Worm (Caenorhabditis elegans): ENCODE measurements around the gene Y116F11A.3.

Gene Y116F11A.3

ce11 chrV:19767719-19768118, 38.9 kb downstream of the Y116F11A.3 start:
- TF ChIP-seq syd-9 (tag; optimal IDR thresholded peaks at IDR 0.05), result no peak
- peak; percentile 77 for TF ChIP-seq nfya-1 (tag; optimal IDR thresholded peaks at IDR 0.05)
- TF ChIP-seq pha-2 (tag; optimal IDR thresholded peaks at IDR 0.05), result no peak
- TF ChIP-seq ceh-24 (tag; optimal IDR thresholded peaks at IDR 0.05), result no peak
- no peak for TF ChIP-seq pha-4 (tag; optimal IDR thresholded peaks at IDR 0.05)
- TF ChIP-seq ceh-14 (tag; optimal IDR thresholded peaks at IDR 0.05), result no peak

ce11 chrV:19771660-19772059, 42.8 kb downstream of the Y116F11A.3 start, which contains the start of gene M162.15:
TSS of gene M162.15 (minus strand) at chrV:19771760.
- no peak for TF ChIP-seq ceh-18 (tag; optimal IDR thresholded peaks at IDR 0.05)
- TF ChIP-seq pag-3 (tag; optimal IDR thresholded peaks at IDR 0.05; ENCODE audit: borderline replicate concordance), result no peak
- TF ChIP-seq gmeb-2 (tag; optimal IDR thresholded peaks at IDR 0.05), result no peak
- no peak for TF ChIP-seq ceh-48 (tag; optimal IDR thresholded peaks at IDR 0.05)
- no peak for TF ChIP-seq unc-55 (GFP tag; optimal IDR thresholded peaks at IDR 0.05)
- TF ChIP-seq F13H6.1 (tag; optimal IDR thresholded peaks at IDR 0.05), result no peak
- TF ChIP-seq syd-9 (tag; optimal IDR thresholded peaks at IDR 0.05), result no peak
- no peak for TF ChIP-seq unc-42 (tag; optimal IDR thresholded peaks at IDR 0.05)
- no peak for TF ChIP-seq sox-4 (tag; optimal IDR thresholded peaks at IDR 0.05)
- TF ChIP-seq tbx-7 (tag; optimal IDR thresholded peaks at IDR 0.05), result no peak
- no peak for TF ChIP-seq che-1 (tag; optimal IDR thresholded peaks at IDR 0.05)
- TF ChIP-seq ceh-19 (GFP tag; optimal IDR thresholded peaks at IDR 0.05), result no peak
- TF ChIP-seq K09A11.1 (tag; optimal IDR thresholded peaks at IDR 0.05; ENCODE audit: insufficient read depth), result no peak
- TF ChIP-seq hlh-13 (GFP tag; optimal IDR thresholded peaks at IDR 0.05), result no peak
- TF ChIP-seq T23F11.4 (GFP tag; optimal IDR thresholded peaks at IDR 0.05), result no peak
- no peak for TF ChIP-seq eyg-1 (tag; optimal IDR thresholded peaks at IDR 0.05)
- no peak for TF ChIP-seq nfya-1 (tag; optimal IDR thresholded peaks at IDR 0.05)
- TF ChIP-seq madf-2 (tag; optimal IDR thresholded peaks at IDR 0.05), result no peak
- no peak for TF ChIP-seq pax-1 (tag; optimal IDR thresholded peaks at IDR 0.05)
- no peak for TF ChIP-seq npax-4 (tag; optimal IDR thresholded peaks at IDR 0.05)

ce11 chrV:19777227-19777626, 48.4 kb downstream of the Y116F11A.3 start, which contains the start of gene fbxa-118:
TSS of gene fbxa-118 (minus strand) at chrV:19777327.
- no peak for TF ChIP-seq che-1 (tag; optimal IDR thresholded peaks at IDR 0.05)
- TF ChIP-seq ama-1 (optimal IDR thresholded peaks at IDR 0.05), result no peak
- TF ChIP-seq ceh-34 (tag; optimal IDR thresholded peaks at IDR 0.05), result no peak
- TF ChIP-seq pag-3 (tag; optimal IDR thresholded peaks at IDR 0.05; ENCODE audit: borderline replicate concordance), result no peak
- no peak for TF ChIP-seq ceh-48 (tag; optimal IDR thresholded peaks at IDR 0.05)
- no peak for TF ChIP-seq ceh-2 (tag; optimal IDR thresholded peaks at IDR 0.05)
- TF ChIP-seq odd-2 (tag; optimal IDR thresholded peaks at IDR 0.05), result no peak
- TF ChIP-seq ttx-3 (tag; optimal IDR thresholded peaks at IDR 0.05), result no peak
- TF ChIP-seq pat-9 (tag; optimal IDR thresholded peaks at IDR 0.05), result no peak
- TF ChIP-seq fkh-10 (GFP tag; optimal IDR thresholded peaks at IDR 0.05), result no peak
- TF ChIP-seq dve-1 (tag; optimal IDR thresholded peaks at IDR 0.05), result no peak
- TF ChIP-seq syd-9 (tag; optimal IDR thresholded peaks at IDR 0.05), result no peak
- TF ChIP-seq hlh-6 (tag; optimal IDR thresholded peaks at IDR 0.05), result no peak
- TF ChIP-seq madf-2 (tag; optimal IDR thresholded peaks at IDR 0.05), result no peak
- no peak for TF ChIP-seq C38D4.7 (GFP tag; optimal IDR thresholded peaks at IDR 0.05)

- TF ChIP-seq lin-11 (tag; optimal IDR thresholded peaks at IDR 0.05) (no peak), pqm-1 (tag; optimal IDR thresholded peaks at IDR 0.05) (no peak)
Observed at ce11 chrV:19778608-19779007, 49.8 kb downstream of the Y116F11A.3 start, which contains the start of gene fbxa-194. TSS of gene fbxa-194 (minus strand) at chrV:19778708.

All from whole organism, late embryonic.